Worm (Caenorhabditis elegans) whole organism, L4 larva: Measurements from ENCODE around the gene C17G10.1.
"Not testable (repeated sequence)": the region's sequence is repeated elsewhere in the genome, so short reads cannot be mapped to it uniquely, and the experiment has no call there.

Experiments
- D1046.2 ChIP-seq: fragments of 200-800 bp; sonication (Bioruptor generic); IDR thresholded peaks from 2 replicates; pipeline ENCODE4 v1.3.6; 2022; ENCODE audit warnings: missing genetic modification characterization, missing compliant biosample characterization
- F26F4.8 ChIP-seq: fragments of 200-800 bp; sonication (Bioruptor generic); conservative IDR thresholded peaks from 2 replicates; pipeline ENCODE4 v1.3.6; 2022; ENCODE audit warnings: missing genetic modification characterization, missing compliant biosample characterization
- F49E8.2 ChIP-seq: sonication (generic microtip); optimal IDR thresholded peaks from 2 replicates; lab custom pipeline; 2016; ENCODE audit warnings: missing compliant biosample characterization, mild to moderate bottlenecking, missing genetic modification characterization, borderline replicate concordance
- R02D3.7 ChIP-seq: fragments of 150-350 bp; sonication (generic microtip); optimal IDR thresholded peaks from 3 replicates; lab custom pipeline; 2014; ENCODE audit warnings: missing biosample characterization, missing genetic modification characterization
- T20F7.1 ChIP-seq: fragments of 200-800 bp; sonication (Bioruptor generic); optimal IDR thresholded peaks from 2 replicates; lab custom pipeline; 2018; ENCODE audit warnings: mild to moderate bottlenecking, missing genetic modification characterization, missing compliant biosample characterization
- Y48G9A.11 ChIP-seq: fragments of 200-800 bp; sonication (Bioruptor generic); IDR thresholded peaks from 2 replicates; pipeline ENCODE4 v1.3.6; 2022; ENCODE audit warnings: missing genetic modification reagents, missing genetic modification characterization, missing compliant biosample characterization
- Y5F2A.4 ChIP-seq: fragments of 200-800 bp; sonication (Bioruptor generic); optimal IDR thresholded peaks from 2 replicates; lab custom pipeline; 2018; ENCODE audit warnings: mild to moderate bottlenecking, missing genetic modification characterization, missing compliant biosample characterization
- ZK546.5 ChIP-seq, 2 experiments: sonication (generic microtip); optimal IDR thresholded peaks; 2 replicates each; lab custom pipeline; 2017; ENCODE audit warnings: missing biosample characterization in 2 of 2, missing genetic modification characterization in 2 of 2
- aha-1 ChIP-seq: fragments of 150-350 bp; peaks from one replicate; lab custom pipeline; 2014; ENCODE audit warnings: missing biosample characterization, missing genetic modification characterization
- ama-1 ChIP-seq: fragments of 150-350 bp; optimal IDR thresholded peaks from 2 replicates; lab custom pipeline; 2014; ENCODE audit warnings: inconsistent platforms, mixed read lengths
- arid-1 ChIP-seq: fragments of 200-800 bp; sonication (Bioruptor generic); conservative IDR thresholded peaks from 2 replicates; pipeline ENCODE4 v1.3.6; 2022; ENCODE audit warnings: missing genetic modification reagents, missing genetic modification characterization, missing compliant biosample characterization
- ceh-28 ChIP-seq: fragments of 150-350 bp; optimal IDR thresholded peaks from 2 replicates; lab custom pipeline; 2014; ENCODE audit warnings: missing biosample characterization, missing genetic modification reagents, missing genetic modification characterization
- ceh-32 ChIP-seq: sonication (generic microtip); optimal IDR thresholded peaks from 2 replicates; lab custom pipeline; 2016; ENCODE audit warnings: mild to moderate bottlenecking, missing genetic modification characterization, missing compliant biosample characterization; ENCODE audit not compliant: poor library complexity
- ceh-62 ChIP-seq: sonication (generic microtip); optimal IDR thresholded peaks from 2 replicates; lab custom pipeline; 2017; ENCODE audit warnings: missing biosample characterization, missing genetic modification characterization
- daf-16 ChIP-seq, 3 experiments: sonication (generic microtip); optimal IDR thresholded peaks; 2 replicates each; lab custom pipeline; 2016 to 2017; ENCODE audit warnings: missing genetic modification characterization in 3 of 3, missing genetic modification reagents in 3 of 3, mild to moderate bottlenecking in 2 of 3, missing compliant biosample characterization in 2 of 3, missing biosample characterization in 1 of 3, moderate library complexity in 1 of 3
- daf-8 ChIP-seq: fragments of 200-800 bp; sonication (Bioruptor generic); IDR thresholded peaks from 2 replicates; pipeline ENCODE4 v1.3.6; 2022; ENCODE audit warnings: missing genetic modification characterization, missing compliant biosample characterization
- dpl-1 ChIP-seq: fragments of 150-350 bp; optimal IDR thresholded peaks from 2 replicates; lab custom pipeline; 2014; ENCODE audit warnings: missing biosample characterization, missing genetic modification reagents, missing genetic modification characterization
- duxl-1 ChIP-seq: sonication (generic microtip); optimal IDR thresholded peaks from 2 replicates; lab custom pipeline; 2016; ENCODE audit warnings: mild to moderate bottlenecking, missing genetic modification characterization, moderate library complexity, missing compliant biosample characterization; ENCODE audit not compliant: poor library complexity
- dve-1 ChIP-seq: sonication (generic microtip); optimal IDR thresholded peaks from 2 replicates; lab custom pipeline; 2017; ENCODE audit warnings: antibody characterized with exemption, mild to moderate bottlenecking, missing genetic modification characterization, missing compliant biosample characterization; ENCODE audit not compliant: insufficient read depth
- gei-8 ChIP-seq: fragments of 200-800 bp; sonication (Bioruptor generic); optimal IDR thresholded peaks from 2 replicates; lab custom pipeline; 2018; ENCODE audit warnings: mild to moderate bottlenecking, missing genetic modification characterization, missing compliant biosample characterization
- hlh-30 ChIP-seq: sonication (generic microtip); optimal IDR thresholded peaks from 2 replicates; lab custom pipeline; 2017; ENCODE audit warnings: antibody characterized with exemption, mild to moderate bottlenecking, missing genetic modification characterization, missing compliant biosample characterization; ENCODE audit not compliant: insufficient read depth
- lim-7 ChIP-seq: fragments of 200-800 bp; sonication (Bioruptor generic); IDR thresholded peaks from 2 replicates; pipeline ENCODE4 v1.3.6; 2022; ENCODE audit warnings: missing genetic modification characterization, missing compliant biosample characterization
- lir-3 ChIP-seq: sonication (generic microtip); optimal IDR thresholded peaks from 2 replicates; lab custom pipeline; 2016; ENCODE audit warnings: mild to moderate bottlenecking, missing genetic modification characterization, missing compliant biosample characterization
- lsy-2 ChIP-seq, 2 experiments: fragments of 150-350 bp in 1 of 2; sonication (generic microtip) in 1 of 2; optimal IDR thresholded peaks; 2 replicates each; lab custom pipeline; 2014 to 2017; ENCODE audit warnings: missing biosample characterization in 2 of 2, missing genetic modification characterization in 2 of 2
- mep-1 ChIP-seq: fragments of 150-350 bp; sonication (generic microtip); optimal IDR thresholded peaks from 3 replicates; lab custom pipeline; 2014; ENCODE audit warnings: missing biosample characterization, missing genetic modification characterization
- mxl-3 ChIP-seq: fragments of 200-800 bp; sonication (Bioruptor generic); optimal IDR thresholded peaks from 2 replicates; lab custom pipeline; 2018; ENCODE audit warnings: mild to moderate bottlenecking, missing genetic modification characterization, missing compliant biosample characterization
- nhr-237 ChIP-seq: sonication (generic microtip); optimal IDR thresholded peaks from 2 replicates; lab custom pipeline; 2017; ENCODE audit warnings: missing biosample characterization, missing genetic modification characterization
- nhr-28 ChIP-seq: fragments of 150-350 bp; optimal IDR thresholded peaks from 2 replicates; lab custom pipeline; 2014; ENCODE audit warnings: missing biosample characterization, missing genetic modification characterization
- nhr-42 ChIP-seq: fragments of 200-800 bp; sonication (Bioruptor generic); IDR thresholded peaks from 2 replicates; pipeline ENCODE4 v1.3.6; 2022; ENCODE audit warnings: missing genetic modification characterization, missing compliant biosample characterization
- nhr-48 ChIP-seq: sonication (generic microtip); optimal IDR thresholded peaks from 2 replicates; lab custom pipeline; 2016; ENCODE audit warnings: mild to moderate bottlenecking, missing genetic modification characterization, missing compliant biosample characterization
- nhr-6 ChIP-seq: fragments of 150-350 bp; optimal IDR thresholded peaks from 2 replicates; lab custom pipeline; 2014; ENCODE audit warnings: missing biosample characterization, missing genetic modification characterization
- spr-1 ChIP-seq: sonication (generic microtip); optimal IDR thresholded peaks from 2 replicates; lab custom pipeline; 2016; ENCODE audit warnings: mild to moderate bottlenecking, missing genetic modification characterization, missing compliant biosample characterization
- tra-1 ChIP-seq: fragments of 200-800 bp; sonication (Bioruptor generic); IDR thresholded peaks from 2 replicates; pipeline ENCODE4 v1.3.6; 2022; ENCODE audit warnings: missing genetic modification reagents, missing genetic modification characterization, missing compliant biosample characterization
- zfp-2 ChIP-seq: sonication (generic microtip); optimal IDR thresholded peaks from 2 replicates; lab custom pipeline; 2016; ENCODE audit warnings: mild to moderate bottlenecking, missing genetic modification characterization, missing compliant biosample characterization
- zip-11 ChIP-seq: fragments of 200-800 bp; sonication (Bioruptor generic); IDR thresholded peaks from 2 replicates; pipeline ENCODE4 v1.3.6; 2022; ENCODE audit warnings: missing genetic modification characterization, missing compliant biosample characterization

C17G10.1 gene

ce11 chrII:5605538-5605945, 9.2 kb downstream of the C17G10.1 start (continued):
- no peak for TF ChIP-seq lim-7 (GFP tag; lab: Robert Waterston, UW)
- peak; percentile 98 for TF ChIP-seq aha-1 (tag; lab: Kevin White, UChicago)
- no peak for TF ChIP-seq dpl-1 (GFP tag; lab: Kevin White, UChicago)
- no peak for TF ChIP-seq D1046.2 (GFP tag; lab: Robert Waterston, UW)
- TF ChIP-seq ceh-32 (tag; lab: Kevin White, UChicago): no peak
- TF ChIP-seq mxl-3: peak; percentile 58
- TF ChIP-seq zfp-2: no peak
- no peak for TF ChIP-seq hlh-30 (tag; lab: Kevin White, UChicago)
- TF ChIP-seq gei-8 (GFP tag; lab: Kevin White, UChicago): no peak

DNA sequence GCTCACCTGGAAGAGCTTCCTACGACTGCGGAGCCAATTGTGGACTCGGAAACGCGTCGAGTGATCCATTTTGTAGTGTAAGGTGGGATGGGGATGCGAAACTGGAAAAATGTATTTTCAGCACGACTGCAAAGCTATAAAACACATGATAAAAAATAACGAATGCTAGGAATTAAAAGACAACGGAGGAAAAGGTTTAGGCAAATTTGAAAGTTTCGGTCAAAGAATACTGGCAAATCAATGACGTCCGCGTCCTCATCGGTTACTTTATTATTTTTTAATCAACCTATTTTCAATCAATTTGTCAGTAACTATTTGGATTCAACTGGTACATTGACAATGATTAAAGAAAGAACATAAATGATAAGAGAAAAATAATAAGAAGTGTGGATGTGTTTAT, 11.4 kb downstream of the C17G10.1 start, which contains the start of gene C17G10.7:
Gene C17G10.7, minus strand, starts transcription at position 101 of the 400 bp plus-strand sequence.
- TF ChIP-seq ZK546.5 (tag; optimal IDR thresholded peaks at IDR 0.05; lab: Kevin White, UChicago): no peak
- TF ChIP-seq F26F4.8: no peak
- TF ChIP-seq daf-8: no peak
- TF ChIP-seq ceh-28 (tag; lab: Kevin White, UChicago): no peak
- TF ChIP-seq ceh-62 (tag; lab: Kevin White, UChicago): no peak
- TF ChIP-seq zip-11 (GFP tag; lab: Robert Waterston, UW): no peak
- TF ChIP-seq aha-1 (tag; lab: Kevin White, UChicago): no peak
- TF ChIP-seq Y48G9A.11 (GFP tag; lab: Robert Waterston, UW): no peak
- TF ChIP-seq lir-3: no peak
- no peak for TF ChIP-seq nhr-6 (tag; lab: Kevin White, UChicago)
- no peak for TF ChIP-seq nhr-237 (tag; lab: Kevin White, UChicago)
- TF ChIP-seq Y5F2A.4 (GFP tag; lab: Kevin White, UChicago): no peak
- no peak for TF ChIP-seq F49E8.2 (tag; lab: Kevin White, UChicago)
- no peak for TF ChIP-seq arid-1

DNA sequence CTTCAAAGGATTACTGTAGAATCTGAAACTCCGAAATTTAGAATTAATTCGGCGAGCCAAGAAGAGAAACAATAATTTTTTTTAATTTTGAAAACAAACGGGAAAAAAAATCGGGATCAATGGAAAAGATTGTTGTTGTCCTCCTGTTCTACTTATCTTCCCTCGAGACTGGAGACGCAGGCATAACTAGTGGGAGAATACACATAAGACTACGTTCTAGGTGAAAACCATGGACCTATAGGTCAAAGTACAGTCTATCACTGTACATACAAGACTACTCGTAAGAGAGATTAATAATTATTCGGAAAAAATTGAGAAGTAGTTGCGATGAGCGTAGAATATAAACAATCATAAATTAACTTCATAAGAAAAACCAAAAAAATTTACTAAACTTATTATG, 23.0 kb downstream of the C17G10.1 start, which contains the start of gene dhs-6:
Gene dhs-6, minus strand, starts transcription at position 22 of the 400 bp plus-strand sequence.
- TF ChIP-seq ama-1 (lab: Kevin White, UChicago) (peak; percentile 5), nhr-42 (GFP tag; lab: Robert Waterston, UW) (no peak), nhr-28 (tag; lab: Kevin White, UChicago) (peak; percentile 41), nhr-6 (tag; lab: Kevin White, UChicago) (peak; percentile 28), daf-16 (GFP tag; optimal IDR thresholded peaks at IDR 0.05; lab: Kevin White, UChicago) (no peak), daf-16 (tag; optimal IDR thresholded peaks at IDR 0.05; lab: Kevin White, UChicago) (peak; percentile 65), spr-1 (peak; percentile 17), mep-1 (peak; percentile 49), aha-1 (tag; lab: Kevin White, UChicago) (peak; percentile 37), hlh-30 (tag; lab: Kevin White, UChicago) (peak; percentile 15), tra-1 (GFP tag; lab: Robert Waterston, UW) (no peak), Y5F2A.4 (GFP tag; lab: Kevin White, UChicago) (no peak), T20F7.1 (GFP tag; lab: Kevin White, UChicago) (peak; percentile 54), zip-11 (GFP tag; lab: Robert Waterston, UW) (no peak), lsy-2 (tag; optimal IDR thresholded peaks at IDR 0.05; lab: Kevin White, UChicago) (peak in 1 of 2 experiments; percentile 6), dve-1 (peak; percentile 47), duxl-1 (tag; lab: Kevin White, UChicago) (peak; percentile 50)

DNA sequence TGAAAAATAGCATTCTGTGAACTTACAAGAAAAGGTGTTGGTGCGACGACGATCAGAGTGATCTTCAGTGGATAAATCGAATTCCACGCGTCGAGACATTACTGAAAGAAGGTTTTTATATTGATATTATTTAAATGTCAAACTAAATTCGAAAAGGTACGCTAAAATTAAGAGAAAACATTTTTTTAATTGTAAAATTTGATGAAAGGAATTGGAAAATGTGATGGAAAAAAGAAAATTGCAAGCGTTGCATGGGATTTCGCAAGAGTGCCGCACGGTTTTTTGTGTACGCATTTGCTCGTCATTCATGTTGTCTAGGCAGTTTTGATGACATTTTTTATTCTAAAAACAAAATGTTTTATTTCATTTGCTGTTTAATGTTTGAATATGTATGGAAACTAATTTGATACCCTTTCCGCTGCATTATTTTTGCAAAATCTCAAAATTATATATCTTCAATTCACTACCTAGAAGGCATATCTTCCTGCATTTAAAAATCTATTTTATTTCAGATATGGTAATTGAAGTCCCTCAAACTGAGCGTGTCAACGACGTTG, 26.1 kb downstream of the C17G10.1 start, which contains the start of the genes eif-3.L and npl-4.2:
Gene eif-3.L, minus strand, starts transcription at position 101 of the 557 bp plus-strand sequence.
Gene npl-4.2, plus strand, starts transcription at position 507 of the 557 bp plus-strand sequence.
- TF ChIP-seq nhr-48 (tag; lab: Kevin White, UChicago); R02D3.7; nhr-6 (tag; lab: Kevin White, UChicago): not testable (repeated sequence)
- TF ChIP-seq, all 104 proteins: peak for 0; not testable (repeated sequence) for 104
